Worm (Caenorhabditis elegans) whole organism, late embryonic: ENCODE measurements around the gene F14F9.3.
A peak's percentile ranks its signal among the peaks of the same experiment; 100 is the strongest.

Experiments used
- F13H6.1 ChIP-seq: sonication (generic microtip); optimal IDR thresholded peaks from 2 replicates; lab custom pipeline; 2016; ENCODE audit warnings: missing genetic modification characterization, missing compliant biosample characterization
- K09A11.1 ChIP-seq: sonication (generic microtip); optimal IDR thresholded peaks from 2 replicates; lab custom pipeline; 2017; ENCODE audit warnings: antibody characterized with exemption, mild to moderate bottlenecking, missing genetic modification characterization, missing compliant biosample characterization; ENCODE audit not compliant: insufficient read depth
- Y22D7AL.16 ChIP-seq: sonication (generic microtip); optimal IDR thresholded peaks from 2 replicates; lab custom pipeline; 2016; ENCODE audit warnings: missing genetic modification characterization, missing compliant biosample characterization
- ahr-1 ChIP-seq: sonication (generic microtip); optimal IDR thresholded peaks from 2 replicates; lab custom pipeline; 2016; ENCODE audit warnings: missing genetic modification characterization, missing compliant biosample characterization
- ama-1 ChIP-seq: fragments of 150-350 bp; optimal IDR thresholded peaks from 2 replicates; lab custom pipeline; 2014
- ceh-22 ChIP-seq: sonication (generic microtip); optimal IDR thresholded peaks from 2 replicates; lab custom pipeline; 2017; ENCODE audit warnings: missing biosample characterization, missing genetic modification characterization
- ceh-24 ChIP-seq: sonication (generic microtip); optimal IDR thresholded peaks from 2 replicates; lab custom pipeline; 2016; ENCODE audit warnings: mild to moderate bottlenecking, missing genetic modification characterization, missing compliant biosample characterization
- ceh-31 ChIP-seq: sonication (generic microtip); optimal IDR thresholded peaks from 2 replicates; lab custom pipeline; 2016; ENCODE audit warnings: missing genetic modification characterization, missing compliant biosample characterization
- ceh-34 ChIP-seq: sonication (generic microtip); optimal IDR thresholded peaks from 2 replicates; lab custom pipeline; 2016; ENCODE audit warnings: mild to moderate bottlenecking, missing genetic modification characterization, missing compliant biosample characterization
- ceh-48 ChIP-seq: sonication (generic microtip); optimal IDR thresholded peaks from 2 replicates; lab custom pipeline; 2016; ENCODE audit warnings: missing genetic modification characterization, inconsistent platforms, missing compliant biosample characterization
- ceh-6 ChIP-seq: fragments of 200-800 bp; sonication (Bioruptor generic); optimal IDR thresholded peaks from 2 replicates; lab custom pipeline; 2018; ENCODE audit warnings: mild to moderate bottlenecking, missing genetic modification characterization, missing compliant biosample characterization
- ceh-9 ChIP-seq: sonication (generic microtip); optimal IDR thresholded peaks from 2 replicates; lab custom pipeline; 2016; ENCODE audit warnings: mild to moderate bottlenecking, missing genetic modification characterization, inconsistent platforms, missing compliant biosample characterization
- che-1 ChIP-seq: sonication (generic microtip); optimal IDR thresholded peaks from 2 replicates; lab custom pipeline; 2016; ENCODE audit warnings: mild to moderate bottlenecking, missing genetic modification characterization, missing compliant biosample characterization
- dmd-4 ChIP-seq: sonication (generic microtip); optimal IDR thresholded peaks from 2 replicates; lab custom pipeline; 2016; ENCODE audit warnings: borderline replicate concordance, missing genetic modification characterization, missing compliant biosample characterization
- dve-1 ChIP-seq: sonication (generic microtip); optimal IDR thresholded peaks from 2 replicates; lab custom pipeline; 2017; ENCODE audit warnings: antibody characterized with exemption, mild to moderate bottlenecking, missing genetic modification characterization, missing compliant biosample characterization
- elt-2 ChIP-seq: sonication (generic microtip); optimal IDR thresholded peaks from 2 replicates; lab custom pipeline; 2016; ENCODE audit warnings: missing genetic modification reagents, missing genetic modification characterization, missing compliant biosample characterization
- elt-4 ChIP-seq: sonication (generic microtip); optimal IDR thresholded peaks from 2 replicates; lab custom pipeline; 2016; ENCODE audit warnings: missing genetic modification characterization, missing compliant biosample characterization
- ets-4 ChIP-seq: sonication (generic microtip); optimal IDR thresholded peaks from 2 replicates; lab custom pipeline; 2016; ENCODE audit warnings: missing genetic modification characterization, missing compliant biosample characterization
- eyg-1 ChIP-seq: sonication (generic microtip); optimal IDR thresholded peaks from 2 replicates; lab custom pipeline; 2016; ENCODE audit warnings: missing genotype, missing genetic modification characterization, missing compliant biosample characterization
- fax-1 ChIP-seq: sonication (generic microtip); optimal IDR thresholded peaks from 2 replicates; lab custom pipeline; 2016; ENCODE audit warnings: missing genotype, missing genetic modification characterization, missing compliant biosample characterization
- fkh-10 ChIP-seq: fragments of 150-350 bp; optimal IDR thresholded peaks from 2 replicates; lab custom pipeline; 2014; ENCODE audit warnings: missing biosample characterization, missing genetic modification reagents, missing genetic modification characterization
- gmeb-2 ChIP-seq: sonication (generic microtip); optimal IDR thresholded peaks from 2 replicates; lab custom pipeline; 2016; ENCODE audit warnings: missing genetic modification characterization, inconsistent platforms, missing compliant biosample characterization
- hlh-30 ChIP-seq: sonication (generic microtip); optimal IDR thresholded peaks from 2 replicates; lab custom pipeline; 2017; ENCODE audit warnings: antibody characterized with exemption, missing genetic modification characterization, missing compliant biosample characterization; ENCODE audit not compliant: insufficient read depth
- hlh-6 ChIP-seq: sonication (generic microtip); optimal IDR thresholded peaks from 2 replicates; lab custom pipeline; 2016; ENCODE audit warnings: missing genotype, missing genetic modification characterization, missing compliant biosample characterization
- hlh-8 ChIP-seq: sonication (generic microtip); optimal IDR thresholded peaks from 2 replicates; lab custom pipeline; 2016; ENCODE audit warnings: missing genotype, missing genetic modification characterization, missing compliant biosample characterization
- lim-6 ChIP-seq: sonication (generic microtip); optimal IDR thresholded peaks from 2 replicates; lab custom pipeline; 2016; ENCODE audit warnings: missing genetic modification characterization, missing compliant biosample characterization
- nhr-11 ChIP-seq: fragments of 150-350 bp; optimal IDR thresholded peaks from 2 replicates; lab custom pipeline; 2014; ENCODE audit warnings: missing biosample characterization, missing genetic modification characterization
- nhr-232 ChIP-seq: sonication (generic microtip); optimal IDR thresholded peaks from 2 replicates; lab custom pipeline; 2016; ENCODE audit warnings: missing genetic modification characterization, missing compliant biosample characterization
- npax-4 ChIP-seq: sonication (generic microtip); optimal IDR thresholded peaks from 2 replicates; lab custom pipeline; 2016; ENCODE audit warnings: missing genetic modification characterization, missing compliant biosample characterization
- pax-1 ChIP-seq: fragments of 150-350 bp; optimal IDR thresholded peaks from 2 replicates; lab custom pipeline; 2014; ENCODE audit warnings: missing biosample characterization, missing genetic modification characterization
- pha-2 ChIP-seq: sonication (generic microtip); optimal IDR thresholded peaks from 2 replicates; lab custom pipeline; 2017; ENCODE audit warnings: mild to moderate bottlenecking, missing genetic modification characterization, missing compliant biosample characterization
- pqm-1 ChIP-seq: sonication (generic microtip); optimal IDR thresholded peaks from 2 replicates; lab custom pipeline; 2016; ENCODE audit warnings: missing genetic modification characterization, missing compliant biosample characterization
- pros-1 ChIP-seq: fragments of 150-350 bp; optimal IDR thresholded peaks from 2 replicates; lab custom pipeline; 2014; ENCODE audit warnings: missing biosample characterization, missing genetic modification reagents, missing genetic modification characterization
- rnt-1 ChIP-seq: sonication (generic microtip); optimal IDR thresholded peaks from 2 replicates; lab custom pipeline; 2016; ENCODE audit warnings: missing genetic modification characterization, missing compliant biosample characterization
- sox-2 ChIP-seq: fragments of 200-800 bp; sonication (Bioruptor generic); IDR thresholded peaks from 2 replicates; pipeline ENCODE4 v1.3.6; 2022; ENCODE audit warnings: missing genetic modification reagents, missing genetic modification characterization, missing compliant biosample characterization
- tbx-7 ChIP-seq: sonication (generic microtip); optimal IDR thresholded peaks from 2 replicates; lab custom pipeline; 2016; ENCODE audit warnings: missing genotype, missing genetic modification characterization, missing compliant biosample characterization
- unc-3 ChIP-seq, 2 experiments: fragments of 200-800 bp in 1 of 2; sonication (Bioruptor generic) in 1 of 2; sonication (generic microtip) in 1 of 2; conservative IDR thresholded peaks in 1 of 2; optimal IDR thresholded peaks in 1 of 2; 2 replicates each; pipeline versions ENCODE4 v1.3.6 to Lab custom; 2016 to 2022; ENCODE audit warnings: missing compliant biosample characterization in 2 of 2, missing genetic modification characterization in 2 of 2, missing genetic modification reagents in 1 of 2
- unc-42 ChIP-seq: sonication (generic microtip); optimal IDR thresholded peaks from 2 replicates; lab custom pipeline; 2016; ENCODE audit warnings: missing genotype, missing genetic modification characterization, missing compliant biosample characterization
- unc-55 ChIP-seq: sonication (generic microtip); optimal IDR thresholded peaks from 2 replicates; lab custom pipeline; 2017; ENCODE audit warnings: missing biosample characterization, missing genetic modification reagents, missing genetic modification characterization
- unc-86 ChIP-seq: sonication (generic microtip); optimal IDR thresholded peaks from 2 replicates; lab custom pipeline; 2016; ENCODE audit warnings: missing genetic modification characterization, missing compliant biosample characterization
- zip-5 ChIP-seq: sonication (generic microtip); optimal IDR thresholded peaks from 2 replicates; lab custom pipeline; 2016; ENCODE audit warnings: missing genetic modification characterization, missing compliant biosample characterization
- ztf-16 ChIP-seq: sonication (generic microtip); optimal IDR thresholded peaks from 2 replicates; lab custom pipeline; 2017; ENCODE audit warnings: missing genetic modification characterization, missing compliant biosample characterization

The F14F9.3 gene

DNA sequence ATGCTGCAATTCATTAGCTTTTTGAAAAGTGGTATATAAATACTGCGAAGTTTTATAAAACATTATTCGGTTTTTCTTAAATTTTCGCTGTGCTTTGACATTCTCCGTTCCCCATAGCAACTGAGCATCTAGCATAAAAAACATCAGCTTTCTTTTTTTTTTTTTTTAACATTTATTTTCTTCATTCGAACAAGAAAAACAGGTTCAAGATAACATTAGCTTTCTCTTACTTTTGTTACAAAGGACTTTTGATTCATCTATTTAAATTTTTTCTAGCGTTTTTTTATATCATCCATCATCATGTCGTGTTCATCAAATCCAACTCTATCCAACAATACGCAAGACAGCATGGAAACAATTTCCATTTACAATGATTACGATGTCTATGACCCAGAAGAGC is at the start of gene F14F9.3:
Gene F14F9.3, plus strand, starts transcription at position 301 of the 400 bp plus-strand sequence.
- TF ChIP-seq npax-4 (tag; lab: Kevin White, UChicago) (no peak), unc-86 (tag; lab: Kevin White, UChicago) (no peak), ceh-22 (tag; lab: Kevin White, UChicago) (no peak), fax-1 (tag; lab: Kevin White, UChicago) (no peak), ama-1 (lab: Kevin White, UChicago) (no peak), pros-1 (tag; lab: Kevin White, UChicago) (no peak), sox-2 (GFP tag; lab: Robert Waterston, UW) (no peak), rnt-1 (tag; lab: Kevin White, UChicago) (no peak), tbx-7 (no peak), elt-2 (tag; lab: Kevin White, UChicago) (no peak), hlh-8 (tag; lab: Kevin White, UChicago) (no peak), ceh-6 (GFP tag; lab: Kevin White, UChicago) (no peak), ceh-31 (no peak), unc-3 (GFP tag; conservative IDR thresholded peaks at IDR 0.05; lab: Robert Waterston, UW) (no peak), unc-3 (tag; optimal IDR thresholded peaks at IDR 0.05; lab: Kevin White, UChicago) (no peak), K09A11.1 (tag; lab: Kevin White, UChicago) (no peak), fkh-10 (GFP tag; lab: Kevin White, UChicago) (no peak), ceh-48 (no peak), pqm-1 (tag; lab: Kevin White, UChicago) (no peak), Y22D7AL.16 (tag; lab: Kevin White, UChicago) (no peak), ztf-16 (tag; lab: Kevin White, UChicago) (no peak)

DNA sequence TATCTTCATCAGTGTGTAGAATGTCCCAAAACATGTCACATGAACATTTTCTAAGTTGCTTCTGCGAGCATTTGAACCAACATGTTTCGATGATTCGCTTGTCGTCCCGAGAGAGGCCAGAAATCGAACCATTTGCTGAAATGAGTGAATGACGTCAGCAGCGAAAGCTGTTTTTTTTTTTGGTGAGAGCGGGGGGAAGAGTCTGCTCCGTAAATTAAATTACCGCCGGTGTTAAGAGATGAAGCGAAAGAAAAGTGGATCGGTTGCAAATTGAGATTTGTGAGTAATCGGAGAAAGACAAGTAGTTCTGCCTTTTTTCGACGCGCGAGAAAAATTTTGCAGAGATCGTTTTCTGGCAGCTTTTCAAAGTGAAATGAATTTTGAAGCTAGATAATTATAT is 49.7 kb upstream of the F14F9.3 start:
- TF ChIP-seq unc-42 (peak; percentile 55), eyg-1 (tag; lab: Kevin White, UChicago) (no peak)

DNA sequence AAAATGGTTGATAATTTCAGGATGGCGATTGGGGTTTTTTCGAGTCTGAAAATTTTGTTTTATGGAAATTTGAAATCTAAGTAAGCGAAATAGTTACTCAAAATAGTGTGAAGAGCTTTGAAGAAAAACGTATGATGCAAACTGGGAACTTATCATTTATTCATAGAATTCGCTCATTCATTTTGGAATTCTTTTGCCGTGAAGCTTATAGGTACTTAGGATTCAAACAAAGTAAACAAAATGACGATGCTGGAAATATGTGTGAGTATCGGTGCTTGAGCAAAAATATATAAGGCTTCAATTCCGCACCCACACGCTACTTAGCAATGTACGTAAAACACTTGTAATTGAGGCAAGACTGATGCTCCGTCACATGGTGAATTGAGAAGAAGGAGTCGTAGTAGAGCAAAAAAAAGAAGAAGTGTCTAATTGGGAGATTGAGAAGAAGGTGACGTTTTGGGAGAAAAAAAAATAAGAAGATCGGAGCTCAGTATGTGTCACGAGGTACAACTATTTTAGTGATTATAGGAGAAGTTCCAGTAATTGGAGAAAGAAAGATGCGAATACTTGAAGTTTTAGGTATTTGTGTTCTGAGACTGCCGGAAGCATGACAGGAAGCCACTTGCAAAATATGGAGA is 48.4 kb upstream of the F14F9.3 start, which contains the start of gene glb-32:
Gene glb-32, minus strand, starts transcription at position 51 of the 638 bp plus-strand sequence.
- TF ChIP-seq elt-4 (tag; lab: Kevin White, UChicago) (no peak), lim-6 (tag; lab: Kevin White, UChicago) (no peak), dve-1 (no peak), hlh-6 (tag; lab: Kevin White, UChicago) (no peak), hlh-8 (tag; lab: Kevin White, UChicago) (no peak), ceh-34 (tag; lab: Kevin White, UChicago) (no peak), nhr-232 (no peak), ahr-1 (tag; lab: Kevin White, UChicago) (no peak), rnt-1 (tag; lab: Kevin White, UChicago) (no peak), sox-2 (GFP tag; lab: Robert Waterston, UW) (no peak), gmeb-2 (no peak), unc-3 (GFP tag; conservative IDR thresholded peaks at IDR 0.05; lab: Robert Waterston, UW) (no peak), unc-3 (tag; optimal IDR thresholded peaks at IDR 0.05; lab: Kevin White, UChicago) (no peak), pha-2 (tag; lab: Kevin White, UChicago) (no peak)

DNA sequence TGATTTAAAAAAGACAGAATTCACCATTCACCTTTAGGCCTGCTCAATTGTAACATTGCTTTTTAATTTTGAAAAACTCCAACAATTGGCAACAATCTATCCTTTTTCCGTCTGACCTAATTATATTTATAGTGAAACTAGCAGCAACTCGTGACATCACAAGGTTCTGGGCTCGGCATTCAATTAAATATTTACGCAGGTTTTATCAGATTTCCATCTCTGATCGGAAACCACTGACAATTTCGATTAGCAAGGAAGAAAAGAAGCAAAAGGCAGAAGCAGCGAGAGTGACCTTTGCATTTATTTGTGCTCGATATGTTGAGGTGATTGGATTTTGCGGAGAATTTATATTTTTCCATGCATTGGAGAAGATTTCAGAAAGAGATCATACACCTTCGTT is 47.6 kb upstream of the F14F9.3 start:
- TF ChIP-seq unc-42 (peak; percentile 1), dmd-4 (no peak), ahr-1 (tag; lab: Kevin White, UChicago) (no peak), lim-6 (tag; lab: Kevin White, UChicago) (no peak), sox-2 (GFP tag; lab: Robert Waterston, UW) (no peak), hlh-30 (tag; lab: Kevin White, UChicago) (no peak)

DNA sequence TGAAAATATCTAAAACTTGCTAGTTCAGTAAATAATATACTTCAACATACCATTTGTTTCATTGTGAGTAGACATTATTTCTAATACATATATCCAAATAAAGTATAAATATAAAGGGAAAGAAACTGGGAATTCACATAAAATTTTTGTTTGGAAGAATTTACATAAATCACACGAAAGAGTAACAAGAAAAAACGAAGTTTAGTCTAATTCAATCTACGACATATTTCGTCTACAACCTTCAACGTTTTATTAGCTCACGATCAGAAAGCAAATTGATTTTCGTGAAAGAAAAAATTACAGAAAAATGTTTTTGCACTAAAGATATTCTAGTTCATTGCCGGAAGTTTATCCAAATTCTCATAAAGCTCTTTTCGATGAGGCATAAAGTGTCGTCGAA is 41.0 kb upstream of the F14F9.3 start, which contains the start of gene C04F5.2:
Gene C04F5.2, minus strand, starts transcription at position 101 of the 400 bp plus-strand sequence.
- TF ChIP-seq ceh-9 (tag; lab: Kevin White, UChicago) (no peak), ceh-24 (tag; lab: Kevin White, UChicago) (no peak), pha-2 (tag; lab: Kevin White, UChicago) (no peak), ceh-34 (tag; lab: Kevin White, UChicago) (no peak), ets-4 (tag; lab: Kevin White, UChicago) (no peak), nhr-11 (tag; lab: Kevin White, UChicago) (no peak), unc-55 (GFP tag; lab: Kevin White, UChicago) (no peak), F13H6.1 (tag; lab: Kevin White, UChicago) (no peak), lim-6 (tag; lab: Kevin White, UChicago) (no peak), zip-5 (tag; lab: Kevin White, UChicago) (no peak), ztf-16 (tag; lab: Kevin White, UChicago) (no peak), pax-1 (tag; lab: Kevin White, UChicago) (no peak), fax-1 (tag; lab: Kevin White, UChicago) (no peak), rnt-1 (tag; lab: Kevin White, UChicago) (no peak), che-1 (tag; lab: Kevin White, UChicago) (no peak)
